Fruit fly (Drosophila melanogaster) whole organism, prepupa: ENCODE measurements around the gene CG9702.

Experiments
- Blimp-1 ChIP-seq: fragments of 200-800 bp; sonication (Bioruptor generic); optimal IDR thresholded peaks from 3 replicates; lab custom pipeline; 2017; ENCODE audit warnings: missing biosample characterization, missing genetic modification characterization, mild to moderate bottlenecking, moderate library complexity, missing genetic modification reagents
- CG10631 ChIP-seq: fragments of 200-800 bp; sonication (Bioruptor generic); optimal IDR thresholded peaks from 2 replicates; lab custom pipeline; 2016; ENCODE audit warnings: missing biosample characterization, missing genetic modification characterization
- CG10669 ChIP-seq: fragments of 200-800 bp; sonication (Bioruptor generic); optimal IDR thresholded peaks from 3 replicates; lab custom pipeline; 2018; ENCODE audit warnings: missing biosample characterization, mild to moderate bottlenecking, missing genetic modification characterization, moderate library complexity
- CG11762 ChIP-seq: fragments of 200-800 bp; sonication (Bioruptor generic); optimal IDR thresholded peaks from 3 replicates; lab custom pipeline; 2016; ENCODE audit warnings: missing biosample characterization, missing genetic modification characterization; ENCODE audit not compliant: insufficient read depth
- CG11902 ChIP-seq: fragments of 200-800 bp; sonication (Bioruptor generic); optimal IDR thresholded peaks from 3 replicates; lab custom pipeline; 2016; ENCODE audit warnings: missing biosample characterization, missing genetic modification characterization
- CG1621 ChIP-seq: fragments of 200-800 bp; sonication (Bioruptor generic); optimal IDR thresholded peaks from 3 replicates; lab custom pipeline; 2018; ENCODE audit warnings: missing biosample characterization, mild to moderate bottlenecking, missing genetic modification characterization
- CG16779 ChIP-seq: fragments of 200-800 bp; sonication (Bioruptor generic); optimal IDR thresholded peaks from 3 replicates; lab custom pipeline; 2017; ENCODE audit warnings: missing biosample characterization, mild to moderate bottlenecking, missing genetic modification characterization
- CG31627 ChIP-seq: fragments of 200-800 bp; sonication (Bioruptor generic); optimal IDR thresholded peaks from 3 replicates; lab custom pipeline; 2016; ENCODE audit warnings: missing biosample characterization, missing genetic modification characterization
- CG32006 ChIP-seq: fragments of 200-800 bp; sonication (Bioruptor generic); optimal IDR thresholded peaks from 3 replicates; lab custom pipeline; 2017; ENCODE audit warnings: missing biosample characterization, mild to moderate bottlenecking, missing genetic modification characterization
- CG34406 ChIP-seq: fragments of 200-800 bp; sonication (Bioruptor generic); optimal IDR thresholded peaks from 3 replicates; lab custom pipeline; 2016; ENCODE audit warnings: missing biosample characterization, missing genetic modification characterization
- CG4318 ChIP-seq: fragments of 200-800 bp; sonication (Bioruptor generic); optimal IDR thresholded peaks from 3 replicates; lab custom pipeline; 2017; ENCODE audit warnings: missing biosample characterization, mild to moderate bottlenecking, missing genetic modification characterization
- CG6808 ChIP-seq: fragments of 200-800 bp; sonication (Bioruptor generic); optimal IDR thresholded peaks from 3 replicates; lab custom pipeline; 2017; ENCODE audit warnings: missing biosample characterization, missing genetic modification characterization, mild to moderate bottlenecking, moderate library complexity, missing genetic modification reagents
- CG6854 ChIP-seq: fragments of 200-800 bp; sonication (Bioruptor generic); optimal IDR thresholded peaks from 2 replicates; lab custom pipeline; 2017; ENCODE audit warnings: missing biosample characterization, mild to moderate bottlenecking, missing genetic modification characterization
- CG7368 ChIP-seq: fragments of 200-800 bp; sonication (Bioruptor generic); optimal IDR thresholded peaks from 3 replicates; lab custom pipeline; 2016; ENCODE audit warnings: missing biosample characterization, missing genetic modification characterization
- CG8119 ChIP-seq: fragments of 200-800 bp; sonication (Bioruptor generic); IDR thresholded peaks from 3 replicates; pipeline ENCODE4 v1.3.6; 2022; ENCODE audit warnings: missing biosample characterization, missing genetic modification characterization
- CG8319 ChIP-seq: fragments of 200-800 bp; sonication (Bioruptor generic); optimal IDR thresholded peaks from 3 replicates; lab custom pipeline; 2016; ENCODE audit warnings: missing biosample characterization, missing genetic modification characterization
- CG9139 ChIP-seq: fragments of 200-800 bp; sonication (Bioruptor generic); optimal IDR thresholded peaks from 3 replicates; lab custom pipeline; 2017; ENCODE audit warnings: missing biosample characterization, mild to moderate bottlenecking, missing genetic modification characterization
- Eip78C ChIP-seq: fragments of 200-800 bp; sonication (Bioruptor generic); peaks from one replicate; lab custom pipeline; 2016; ENCODE audit warnings: missing biosample characterization, missing genetic modification characterization
- Eip93F ChIP-seq: fragments of 200-800 bp; sonication (Bioruptor generic); optimal IDR thresholded peaks from 2 replicates; lab custom pipeline; 2016; ENCODE audit warnings: missing biosample characterization, mild to moderate bottlenecking, missing genetic modification characterization
- Ets21C ChIP-seq: fragments of 200-800 bp; sonication (Bioruptor generic); optimal IDR thresholded peaks from 3 replicates; lab custom pipeline; 2016; ENCODE audit warnings: missing biosample characterization, missing genetic modification characterization
- Gug ChIP-seq: fragments of 200-800 bp; sonication (Bioruptor generic); IDR thresholded peaks from 2 replicates; pipeline ENCODE4 v1.3.6; 2022; ENCODE audit warnings: missing biosample characterization, missing genetic modification characterization
- Hr38 ChIP-seq: sonication (Bioruptor generic); optimal IDR thresholded peaks from 2 replicates; lab custom pipeline; 2016; ENCODE audit warnings: missing biosample characterization, missing genetic modification characterization
- Hr39 ChIP-seq: fragments of 200-800 bp; sonication (Bioruptor generic); optimal IDR thresholded peaks from 2 replicates; lab custom pipeline; 2016; ENCODE audit warnings: missing biosample characterization, missing genetic modification characterization
- Lpt ChIP-seq: fragments of 200-800 bp; sonication (Bioruptor generic); optimal IDR thresholded peaks from 3 replicates; lab custom pipeline; 2016; ENCODE audit warnings: missing biosample characterization, missing genetic modification characterization
- Met ChIP-seq: fragments of 200-800 bp; sonication (Bioruptor generic); optimal IDR thresholded peaks from 3 replicates; lab custom pipeline; 2016; ENCODE audit warnings: missing biosample characterization, missing genetic modification characterization
- OdsH ChIP-seq: fragments of 200-800 bp; sonication (Bioruptor generic); optimal IDR thresholded peaks from 3 replicates; lab custom pipeline; 2016; ENCODE audit warnings: missing biosample characterization, missing genetic modification characterization
- Smox ChIP-seq: fragments of 200-800 bp; sonication (Bioruptor generic); optimal IDR thresholded peaks from 3 replicates; lab custom pipeline; 2016; ENCODE audit warnings: missing biosample characterization, missing genetic modification characterization
- Sox14 ChIP-seq: fragments of 200-800 bp; sonication (Bioruptor generic); optimal IDR thresholded peaks from 3 replicates; lab custom pipeline; 2016; ENCODE audit warnings: missing biosample characterization, missing genetic modification characterization
- achi ChIP-seq: fragments of 200-800 bp; sonication (Bioruptor generic); optimal IDR thresholded peaks from 3 replicates; lab custom pipeline; 2016; ENCODE audit warnings: missing biosample characterization, missing genetic modification characterization
- cyc ChIP-seq: fragments of 200-800 bp; sonication (Bioruptor generic); optimal IDR thresholded peaks from 3 replicates; lab custom pipeline; 2016; ENCODE audit warnings: missing biosample characterization, missing genetic modification characterization
- dac ChIP-seq: fragments of 200-800 bp; sonication (Bioruptor generic); optimal IDR thresholded peaks from 2 replicates; lab custom pipeline; 2017; ENCODE audit warnings: missing biosample characterization, mild to moderate bottlenecking, missing genetic modification characterization
- esn ChIP-seq: fragments of 200-800 bp; sonication (Bioruptor generic); optimal IDR thresholded peaks from 2 replicates; lab custom pipeline; 2016; ENCODE audit warnings: missing biosample characterization, mild to moderate bottlenecking, missing genetic modification characterization, moderate library complexity
- fd59A ChIP-seq: fragments of 200-800 bp; sonication (Bioruptor generic); optimal IDR thresholded peaks from 2 replicates; lab custom pipeline; 2017; ENCODE audit warnings: missing biosample characterization, mild to moderate bottlenecking, missing genetic modification characterization, missing genetic modification reagents
- lz ChIP-seq: fragments of 200-800 bp; sonication (Bioruptor generic); optimal IDR thresholded peaks from 3 replicates; lab custom pipeline; 2016; ENCODE audit warnings: missing biosample characterization, missing genetic modification characterization
- net ChIP-seq: fragments of 200-800 bp; sonication (Bioruptor generic); optimal IDR thresholded peaks from 3 replicates; lab custom pipeline; 2016; ENCODE audit warnings: missing biosample characterization, missing genetic modification characterization
- pdm3 ChIP-seq: fragments of 200-800 bp; sonication (Bioruptor generic); optimal IDR thresholded peaks from 3 replicates; lab custom pipeline; 2016; ENCODE audit warnings: missing biosample characterization, missing genetic modification characterization
- salr ChIP-seq, 2 experiments: fragments of 200-800 bp; sonication (Bioruptor generic); optimal IDR thresholded peaks; 3 replicates each; lab custom pipeline; 2016 to 2018; ENCODE audit warnings: missing biosample characterization in 2 of 2, missing genetic modification characterization in 2 of 2, mild to moderate bottlenecking in 1 of 2
- spab ChIP-seq: fragments of 200-800 bp; sonication (Bioruptor generic); optimal IDR thresholded peaks from 2 replicates; lab custom pipeline; 2017; ENCODE audit warnings: missing biosample characterization, mild to moderate bottlenecking, missing genetic modification characterization, missing genetic modification reagents
- ss ChIP-seq, 2 experiments: fragments of 200-800 bp; sonication (Bioruptor generic); optimal IDR thresholded peaks; 2 replicates in 1 of 2; 3 replicates in 1 of 2; lab custom pipeline; 2017 to 2018; ENCODE audit warnings: mild to moderate bottlenecking in 2 of 2, missing biosample characterization in 2 of 2, missing genetic modification characterization in 2 of 2, moderate library complexity in 1 of 2
- vri ChIP-seq: fragments of 200-800 bp; sonication (Bioruptor generic); optimal IDR thresholded peaks from 3 replicates; lab custom pipeline; 2016; ENCODE audit warnings: missing biosample characterization, mild to moderate bottlenecking, missing genetic modification characterization

The CG9702 gene

dm6 chr3R:30540196-30540595 is 39.0 kb upstream of the CG9702 start (continued):
- TF ChIP-seq Blimp-1 (GFP tag; lab: Kevin White, UChicago) (peak; percentile 10), CG34406 (GFP tag; lab: Kevin White, UChicago) (peak; percentile 40), esn (GFP tag; lab: Kevin White, UChicago) (peak; percentile 51), Eip78C (GFP tag; lab: Kevin White, UChicago) (peak; percentile 78), vri (GFP tag; lab: Kevin White, UChicago) (no peak), Met (GFP tag; lab: Kevin White, UChicago) (peak; percentile 47), net (peak; percentile 66), CG8119 (GFP tag; lab: Robert Waterston, UW) (peak; percentile 70), CG8319 (GFP tag; lab: Kevin White, UChicago) (peak; percentile 22), Ets21C (GFP tag; lab: Kevin White, UChicago) (peak; percentile 22), CG10631 (peak; percentile 55), Eip93F (GFP tag; lab: Kevin White, UChicago) (no peak), CG6854 (GFP tag; lab: Kevin White, UChicago) (no peak), Gug (peak; percentile 79), OdsH (peak; percentile 69), fd59A (peak; percentile 24), CG9139 (GFP tag; lab: Kevin White, UChicago) (no peak), lz (GFP tag; lab: Kevin White, UChicago) (peak; percentile 64), CG11762 (GFP tag; lab: Kevin White, UChicago) (peak; percentile 43), Sox14 (GFP tag; lab: Kevin White, UChicago) (peak; percentile 58), Hr39 (GFP tag; lab: Kevin White, UChicago) (peak; percentile 76), CG32006 (GFP tag; lab: Kevin White, UChicago) (peak; percentile 64), spab (GFP tag; lab: Kevin White, UChicago) (peak; percentile 37), achi (GFP tag; lab: Kevin White, UChicago) (peak; percentile 58), dac (GFP tag; lab: Kevin White, UChicago) (peak; percentile 40), CG16779 (tag; lab: Kevin White, UChicago) (peak; percentile 9)

dm6 chr3R:30541469-30541868 is 37.8 kb upstream of the CG9702 start:
- no peak for TF ChIP-seq CG4318 (GFP tag; lab: Kevin White, UChicago)
- TF ChIP-seq CG1621 (tag; lab: Kevin White, UChicago), result no peak
- no peak for TF ChIP-seq CG7368 (GFP tag; lab: Kevin White, UChicago)
- TF ChIP-seq Eip78C (GFP tag; lab: Kevin White, UChicago), result no peak
- TF ChIP-seq CG11902 (GFP tag; lab: Kevin White, UChicago), result no peak
- TF ChIP-seq CG10669, result no peak
- no peak for TF ChIP-seq CG31627
- TF ChIP-seq CG6854 (GFP tag; lab: Kevin White, UChicago), result no peak
- TF ChIP-seq spab (GFP tag; lab: Kevin White, UChicago), result no peak
- no peak for TF ChIP-seq Blimp-1 (GFP tag; lab: Kevin White, UChicago)
- no peak for TF ChIP-seq CG9139 (GFP tag; lab: Kevin White, UChicago)
- no peak for TF ChIP-seq pdm3 (GFP tag; lab: Kevin White, UChicago)
- no peak for TF ChIP-seq Ets21C (GFP tag; lab: Kevin White, UChicago)
- TF ChIP-seq Lpt (GFP tag; lab: Kevin White, UChicago), result no peak
- no peak for TF ChIP-seq esn (GFP tag; lab: Kevin White, UChicago)
- TF ChIP-seq CG8319 (GFP tag; lab: Kevin White, UChicago), result no peak
- no peak for TF ChIP-seq Smox (GFP tag; lab: Kevin White, UChicago)
- TF ChIP-seq lz (GFP tag; lab: Kevin White, UChicago), result no peak
- TF ChIP-seq ss (GFP tag; optimal IDR thresholded peaks at IDR 0.05; lab: Kevin White, UChicago), result no peak
- no peak for TF ChIP-seq cyc

- TF ChIP-seq CG6808 (GFP tag; lab: Kevin White, UChicago), result no peak
- TF ChIP-seq Hr38 (GFP tag; lab: Kevin White, UChicago), result no peak
- no peak for TF ChIP-seq esn (GFP tag; lab: Kevin White, UChicago)
- TF ChIP-seq dac (GFP tag; lab: Kevin White, UChicago), result no peak
- no peak for TF ChIP-seq salr (GFP tag; optimal IDR thresholded peaks at IDR 0.05; lab: Kevin White, UChicago)
- TF ChIP-seq Eip78C (GFP tag; lab: Kevin White, UChicago), result no peak
These were observed 34.3 kb upstream of the CG9702 start for dm6 chr3R:30544974-30545373.
